Fruit fly (Drosophila melanogaster) whole organism, embryonic: ENCODE measurements around the gene Chd1.
A peak's percentile ranks its signal among the peaks of the same experiment; 100 is the strongest.

Source experiments
- Bteb2 ChIP-seq: fragments of 200-800 bp; sonication (Bioruptor generic); optimal IDR thresholded peaks from 2 replicates; lab custom pipeline; 2016; ENCODE audit warnings: missing biosample characterization, missing genetic modification characterization
- CG10959 ChIP-seq: fragments of 200-800 bp; sonication (Bioruptor generic); IDR thresholded peaks from 2 replicates; pipeline ENCODE4 v1.3.6; 2022; ENCODE audit warnings: missing biosample characterization, missing genetic modification characterization
- CG11504 ChIP-seq: fragments of 200-800 bp; sonication (Bioruptor generic); optimal IDR thresholded peaks from 3 replicates; lab custom pipeline; 2019; ENCODE audit warnings: missing biosample characterization, mild to moderate bottlenecking, missing genetic modification characterization, moderate library complexity
- CG13775 ChIP-seq: fragments of 200-800 bp; sonication (Bioruptor generic); optimal IDR thresholded peaks from 3 replicates; lab custom pipeline; 2017; ENCODE audit warnings: missing biosample characterization, mild to moderate bottlenecking, missing genetic modification characterization
- CG14050 ChIP-seq: fragments of 200-800 bp; sonication (Bioruptor generic); IDR thresholded peaks from 3 replicates; pipeline ENCODE4 v1.3.6; 2022; ENCODE audit warnings: missing biosample characterization, missing genetic modification characterization
- CG14441 ChIP-seq: fragments of 200-800 bp; sonication (Bioruptor generic); IDR thresholded peaks from 2 replicates; pipeline ENCODE4 v1.3.6; 2022; ENCODE audit warnings: missing biosample characterization, missing genetic modification characterization
- CG15073 ChIP-seq: fragments of 200-800 bp; sonication (Bioruptor generic); optimal IDR thresholded peaks from 2 replicates; lab custom pipeline; 2016; ENCODE audit warnings: missing biosample characterization, missing genetic modification characterization
- CG1602 ChIP-seq: fragments of 200-800 bp; sonication (Bioruptor generic); optimal IDR thresholded peaks from 3 replicates; lab custom pipeline; 2016; ENCODE audit warnings: missing biosample characterization, missing genetic modification characterization
- CG17359 ChIP-seq: fragments of 200-800 bp; sonication (Bioruptor generic); optimal IDR thresholded peaks from 3 replicates; lab custom pipeline; 2018; ENCODE audit warnings: missing biosample characterization, mild to moderate bottlenecking, missing genetic modification characterization, moderate library complexity
- CG17829 ChIP-seq: fragments of 200-800 bp; optimal IDR thresholded peaks from 2 replicates; lab custom pipeline; 2019; ENCODE audit warnings: missing biosample characterization, mild to moderate bottlenecking, missing genetic modification characterization, moderate library complexity
- CG18764 ChIP-seq: fragments of 200-800 bp; sonication (Bioruptor generic); optimal IDR thresholded peaks from 3 replicates; lab custom pipeline; 2016; ENCODE audit warnings: missing biosample characterization, missing genetic modification characterization
- CG2199 ChIP-seq: fragments of 200-800 bp; sonication (Bioruptor generic); IDR thresholded peaks from 3 replicates; pipeline ENCODE4 v1.3.6; 2022; ENCODE audit warnings: missing biosample characterization, missing genetic modification characterization
- CG34224 ChIP-seq: fragments of 200-800 bp; sonication (Bioruptor generic); IDR thresholded peaks from 3 replicates; pipeline ENCODE4 v1.3.6; 2022; ENCODE audit warnings: missing biosample characterization, missing genetic modification characterization; ENCODE audit not compliant: partially characterized antibody
- CG3847 ChIP-seq: fragments of 200-800 bp; sonication (Bioruptor generic); IDR thresholded peaks from 2 replicates; pipeline ENCODE4 v1.3.6; 2022; ENCODE audit warnings: missing biosample characterization, missing genetic modification characterization
- CG42726 ChIP-seq: fragments of 200-800 bp; sonication (Bioruptor generic); IDR thresholded peaks from 2 replicates; pipeline ENCODE4 v1.3.6; 2022; ENCODE audit warnings: missing biosample characterization, missing genetic modification characterization; ENCODE audit not compliant: partially characterized antibody
- CG43689 ChIP-seq: fragments of 200-800 bp; sonication (Bioruptor generic); IDR thresholded peaks from 2 replicates; pipeline ENCODE4 v1.3.6; 2022; ENCODE audit warnings: missing biosample characterization, missing genetic modification characterization
- CG4730 ChIP-seq: fragments of 200-800 bp; sonication (Bioruptor generic); IDR thresholded peaks from 2 replicates; pipeline ENCODE4 v1.3.6; 2022; ENCODE audit warnings: missing biosample characterization, missing genetic modification characterization
- CG4854 ChIP-seq: fragments of 200-800 bp; sonication (Bioruptor generic); optimal IDR thresholded peaks from 2 replicates; lab custom pipeline; 2016; ENCODE audit warnings: missing biosample characterization, missing genetic modification characterization, inconsistent platforms
- CG7357 ChIP-seq: fragments of 200-800 bp; sonication (Bioruptor generic); IDR thresholded peaks from 3 replicates; pipeline ENCODE4 v1.3.6; 2022; ENCODE audit warnings: missing biosample characterization, missing genetic modification characterization
- CG7372 ChIP-seq: fragments of 200-800 bp; sonication (Bioruptor generic); IDR thresholded peaks from 2 replicates; pipeline ENCODE4 v1.3.6; 2022; ENCODE audit warnings: missing biosample characterization, missing genetic modification characterization
- CG8478 ChIP-seq: fragments of >200 bp; optimal IDR thresholded peaks from 2 replicates; lab custom pipeline; 2018
- CG8765 ChIP-seq: fragments of 200-800 bp; sonication (Bioruptor generic); IDR thresholded peaks from 2 replicates; pipeline ENCODE4 v1.3.6; 2022; ENCODE audit warnings: missing biosample characterization, missing genetic modification characterization
- Deaf1 ChIP-seq: fragments of 200-800 bp; optimal IDR thresholded peaks from 3 replicates; lab custom pipeline; 2019; ENCODE audit warnings: missing biosample characterization, mild to moderate bottlenecking, missing genetic modification characterization, moderate library complexity
- Dfd ChIP-seq, 2 experiments: fragments of >200 bp; optimal IDR thresholded peaks; 2 replicates each; lab custom pipeline; 2017; ENCODE audit warnings: missing biosample characterization in 2 of 2, missing genetic modification characterization in 2 of 2
- Eip74EF ChIP-seq, 2 experiments: fragments of 200-800 bp in 1 of 2; fragments of >200 bp in 1 of 2; sonication (Bioruptor generic) in 1 of 2; optimal IDR thresholded peaks; 2 replicates each; lab custom pipeline; 2017 to 2019; ENCODE audit warnings: missing biosample characterization in 2 of 2, missing genetic modification characterization in 2 of 2, mild to moderate bottlenecking in 1 of 2, moderate library complexity in 1 of 2
- HmgD ChIP-seq: fragments of 200-800 bp; sonication (Bioruptor generic); optimal IDR thresholded peaks from 3 replicates; lab custom pipeline; 2016; ENCODE audit warnings: missing biosample characterization, missing genetic modification characterization
- Hr78 ChIP-seq, 2 experiments: fragments of 200-800 bp in 1 of 2; fragments of >200 bp in 1 of 2; sonication (Bioruptor generic) in 1 of 2; optimal IDR thresholded peaks; 2 replicates each; lab custom pipeline; 2017 to 2019; ENCODE audit warnings: missing biosample characterization in 2 of 2, missing genetic modification characterization in 2 of 2, mild to moderate bottlenecking in 1 of 2, moderate library complexity in 1 of 2
- Max ChIP-seq: fragments of 200-800 bp; sonication (Bioruptor generic); optimal IDR thresholded peaks from 2 replicates; lab custom pipeline; 2016; ENCODE audit warnings: missing biosample characterization, mild to moderate bottlenecking, missing genetic modification characterization
- Mrtf ChIP-seq: fragments of 200-800 bp; sonication (Bioruptor generic); IDR thresholded peaks from 3 replicates; pipeline ENCODE4 v1.3.6; 2022; ENCODE audit warnings: missing biosample characterization, missing genetic modification characterization
- NC2α ChIP-seq: fragments of 200-800 bp; sonication (Bioruptor generic); optimal IDR thresholded peaks from 2 replicates; lab custom pipeline; 2016; ENCODE audit warnings: missing biosample characterization, missing genetic modification characterization
- Pdp1 ChIP-seq, 2 experiments: fragments of 200-800 bp; sonication (Bioruptor generic); optimal IDR thresholded peaks; 3 replicates each; lab custom pipeline; 2016; ENCODE audit warnings: missing biosample characterization in 2 of 2, missing genetic modification characterization in 2 of 2, mild to moderate bottlenecking in 1 of 2, moderate library complexity in 1 of 2
- Sin3A ChIP-seq: fragments of >200 bp; optimal IDR thresholded peaks from 2 replicates; lab custom pipeline; 2018
- Spps ChIP-seq: fragments of 200-800 bp; sonication (Bioruptor generic); optimal IDR thresholded peaks from 2 replicates; lab custom pipeline; 2018; ENCODE audit warnings: missing biosample characterization, mild to moderate bottlenecking, missing genetic modification characterization
- ato ChIP-seq: fragments of 200-800 bp; sonication (Bioruptor generic); IDR thresholded peaks from 2 replicates; pipeline ENCODE4 v1.3.6; 2022; ENCODE audit warnings: missing biosample characterization, missing genetic modification characterization; ENCODE audit not compliant: partially characterized antibody
- crp ChIP-seq, 2 experiments: fragments of 200-800 bp; sonication (Bioruptor generic); optimal IDR thresholded peaks; 2 replicates in 1 of 2; 3 replicates in 1 of 2; lab custom pipeline; 2017; ENCODE audit warnings: missing biosample characterization in 2 of 2, missing genetic modification characterization in 2 of 2, mild to moderate bottlenecking in 1 of 2, moderate library complexity in 1 of 2
- da ChIP-seq: fragments of 200-800 bp; sonication (Bioruptor generic); optimal IDR thresholded peaks from 2 replicates; lab custom pipeline; 2016; ENCODE audit warnings: missing biosample characterization, missing genetic modification characterization
- fd96Cb ChIP-seq: fragments of 200-800 bp; sonication (Bioruptor generic); optimal IDR thresholded peaks from 2 replicates; lab custom pipeline; 2018; ENCODE audit warnings: missing biosample characterization, mild to moderate bottlenecking, missing genetic modification characterization, moderate library complexity
- gem ChIP-seq: fragments of 200-800 bp; sonication (Bioruptor generic); optimal IDR thresholded peaks from 2 replicates; lab custom pipeline; 2019; ENCODE audit warnings: missing biosample characterization, mild to moderate bottlenecking, missing genetic modification characterization, moderate library complexity
- gfzf ChIP-seq: fragments of 200-800 bp; sonication (Bioruptor generic); optimal IDR thresholded peaks from 2 replicates; lab custom pipeline; 2016; ENCODE audit warnings: missing biosample characterization, mild to moderate bottlenecking, missing genetic modification characterization, moderate library complexity
- h ChIP-seq: fragments of >200 bp; optimal IDR thresholded peaks from 2 replicates; lab custom pipeline; 2017
- ken ChIP-seq: fragments of 200-800 bp; sonication (Bioruptor generic); IDR thresholded peaks from 3 replicates; pipeline ENCODE4 v1.3.6; 2022; ENCODE audit warnings: missing biosample characterization, missing genetic modification characterization
- lilli ChIP-seq: fragments of 200-800 bp; sonication (Bioruptor generic); optimal IDR thresholded peaks from 3 replicates; lab custom pipeline; 2016; ENCODE audit warnings: missing biosample characterization, missing genetic modification characterization
- mam ChIP-seq: fragments of 200-800 bp; sonication (Bioruptor generic); optimal IDR thresholded peaks from 3 replicates; lab custom pipeline; 2016; ENCODE audit warnings: missing biosample characterization, missing genetic modification characterization
- pita ChIP-seq: fragments of 200-800 bp; sonication (Bioruptor generic); optimal IDR thresholded peaks from 2 replicates; lab custom pipeline; 2017; ENCODE audit warnings: missing biosample characterization, mild to moderate bottlenecking, missing genetic modification characterization
- schlank ChIP-seq: fragments of 200-800 bp; sonication (Bioruptor generic); optimal IDR thresholded peaks from 2 replicates; lab custom pipeline; 2018; ENCODE audit warnings: missing biosample characterization, mild to moderate bottlenecking, missing genetic modification characterization
- sisA ChIP-seq: fragments of 200-800 bp; sonication (Bioruptor generic); IDR thresholded peaks from 2 replicates; pipeline ENCODE4 v1.3.6; 2022; ENCODE audit warnings: missing biosample characterization, missing genetic modification characterization
- sna ChIP-seq: fragments of 200-800 bp; sonication (Bioruptor generic); IDR thresholded peaks from 2 replicates; pipeline ENCODE4 v1.3.6; 2022; ENCODE audit warnings: missing biosample characterization, missing genetic modification characterization; ENCODE audit not compliant: partially characterized antibody
- tin ChIP-seq: fragments of 200-800 bp; sonication (Bioruptor generic); optimal IDR thresholded peaks from 3 replicates; lab custom pipeline; 2016; ENCODE audit warnings: missing biosample characterization, missing genetic modification characterization
- twi ChIP-seq: fragments of 200-800 bp; optimal IDR thresholded peaks from 2 replicates; lab custom pipeline; 2019; ENCODE audit warnings: missing biosample characterization, mild to moderate bottlenecking, missing genetic modification characterization, moderate library complexity
- zen ChIP-seq: fragments of 200-800 bp; sonication (Bioruptor generic); optimal IDR thresholded peaks from 3 replicates; lab custom pipeline; 2018; ENCODE audit warnings: missing biosample characterization, mild to moderate bottlenecking, missing genetic modification characterization, moderate library complexity

Chd1 gene

DNA sequence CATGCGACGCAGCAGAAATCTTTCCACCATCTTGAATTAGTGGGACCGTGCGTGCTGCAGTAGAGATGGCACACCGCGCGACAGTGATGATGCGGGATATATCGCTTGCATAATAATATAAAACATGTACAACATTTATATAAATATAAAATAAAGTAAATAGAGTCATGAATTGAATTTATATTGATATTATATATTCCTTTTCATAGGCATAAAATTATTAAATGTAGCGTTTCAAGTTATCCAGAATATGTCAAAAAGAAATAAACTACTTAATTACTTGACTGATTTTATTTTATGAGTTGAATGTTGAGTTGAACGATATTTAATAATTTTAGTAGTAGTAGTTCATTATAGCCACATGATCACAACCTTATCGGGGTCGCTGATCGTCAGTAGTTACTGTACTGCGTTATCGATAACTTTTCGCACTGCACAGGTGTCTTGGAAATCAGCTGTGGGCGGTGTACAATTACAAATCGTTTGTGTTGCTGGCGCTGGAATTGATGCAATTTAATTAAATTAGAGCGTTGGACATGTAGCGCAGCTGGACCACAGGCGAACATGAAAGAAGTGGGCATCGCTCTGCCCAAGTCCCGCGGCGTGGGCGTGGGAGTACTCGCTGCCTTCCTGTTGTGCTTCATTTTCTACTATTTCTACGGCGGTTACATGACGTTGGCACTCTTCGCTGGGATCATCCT is at the start of gene Chd1, which contains the start of gene Bem46 (continued):
- TF ChIP-seq CG43689 (GFP tag; lab: Robert Waterston, UW): peak; percentile 75
- 0 out of 2 replicates have a peak, but pooled peaks have one; percentile 33 for TF ChIP-seq CG10959 (GFP tag; lab: Robert Waterston, UW)
- peak; percentile 78 for TF ChIP-seq CG14441 (GFP tag; lab: Robert Waterston, UW)
- TF ChIP-seq Pdp1 (GFP tag; optimal IDR thresholded peaks at IDR 0.05; lab: Kevin White, UChicago): peak; percentile 79 to 82
- peak; percentile 75 for TF ChIP-seq CG18764 (GFP tag; lab: Kevin White, UChicago)
- peak; percentile 51 for TF ChIP-seq schlank (tag; lab: Kevin White, UChicago)
- no peak for TF ChIP-seq h
- TF ChIP-seq Dfd (GFP tag; optimal IDR thresholded peaks at IDR 0.05; lab: Kevin White, UChicago): no peak
- TF ChIP-seq NC2α (GFP tag; lab: Kevin White, UChicago): no peak
- TF ChIP-seq Spps (tag; lab: Kevin White, UChicago): peak; percentile 46
- TF ChIP-seq CG13775 (GFP tag; lab: Kevin White, UChicago): peak; percentile 92
- TF ChIP-seq CG14050: peak; percentile 69
- peak; percentile 59 for TF ChIP-seq Sin3A (lab: Kevin White, UChicago)
- no peak for TF ChIP-seq da (GFP tag; lab: Kevin White, UChicago)
- TF ChIP-seq CG34224 (GFP tag; lab: Robert Waterston, UW): no peak; the same call in 2 of the 3 replicates
- TF ChIP-seq lilli: peak; percentile 85
- TF ChIP-seq CG2199: no peak
- TF ChIP-seq gem (tag; lab: Kevin White, UChicago): peak; percentile 94
- TF ChIP-seq fd96Cb (tag; lab: Kevin White, UChicago): peak; percentile 84
- TF ChIP-seq mam (GFP tag; lab: Kevin White, UChicago): peak; percentile 89
- TF ChIP-seq Eip74EF (GFP tag; optimal IDR thresholded peaks at IDR 0.05; lab: Kevin White, UChicago): no peak
- peak; percentile 87 for TF ChIP-seq tin (GFP tag; lab: Kevin White, UChicago)
- TF ChIP-seq CG3847: peak; percentile 86
- TF ChIP-seq ken (GFP tag; lab: Robert Waterston, UW): peak; percentile 83
- TF ChIP-seq CG42726 (GFP tag; lab: Robert Waterston, UW): no peak
- peak; percentile 90 for TF ChIP-seq sisA
- no peak for TF ChIP-seq CG8478
- no peak for TF ChIP-seq sna (GFP tag; lab: Robert Waterston, UW)
- peak; percentile 64 to 92 for TF ChIP-seq crp (GFP tag; optimal IDR thresholded peaks at IDR 0.05; lab: Kevin White, UChicago)
- TF ChIP-seq zen (tag; lab: Kevin White, UChicago): peak; percentile 83
- TF ChIP-seq CG7357 (GFP tag; lab: Robert Waterston, UW): peak; percentile 64; the same call in 1 of the 3 replicates
- peak; percentile 88 for TF ChIP-seq CG1602 (GFP tag; lab: Kevin White, UChicago)
- TF ChIP-seq Mrtf: peak; percentile 79; the same call in 2 of the 3 replicates
- no peak for TF ChIP-seq HmgD (GFP tag; lab: Kevin White, UChicago)
- peak; percentile 38 for TF ChIP-seq gfzf (GFP tag; lab: Kevin White, UChicago)
- peak; percentile 79 for TF ChIP-seq CG17359 (tag; lab: Kevin White, UChicago)
- TF ChIP-seq ato (GFP tag; lab: Robert Waterston, UW): no peak
- peak; percentile 86 for TF ChIP-seq CG4730 (GFP tag; lab: Robert Waterston, UW)
- no peak for TF ChIP-seq Deaf1 (tag; lab: Kevin White, UChicago)
- TF ChIP-seq Max: peak; percentile 70
- peak; percentile 33 for TF ChIP-seq Bteb2 (GFP tag; lab: Kevin White, UChicago)
- peak; percentile 64 for TF ChIP-seq CG4854 (GFP tag; lab: Kevin White, UChicago)
- TF ChIP-seq Hr78 (GFP tag; optimal IDR thresholded peaks at IDR 0.05; lab: Kevin White, UChicago): no peak
- TF ChIP-seq twi (tag; lab: Kevin White, UChicago): peak; percentile 81
- TF ChIP-seq CG15073 (GFP tag; lab: Kevin White, UChicago): no peak
- no peak for TF ChIP-seq CG11504 (tag; lab: Kevin White, UChicago)
- peak; percentile 66 for TF ChIP-seq CG8765
- no peak for TF ChIP-seq pita (GFP tag; lab: Kevin White, UChicago)
- TF ChIP-seq CG17829 (tag; lab: Kevin White, UChicago): peak; percentile 87
- TF ChIP-seq CG7372 (GFP tag; lab: Robert Waterston, UW): peak; percentile 78
